Fruit fly (Drosophila melanogaster) whole organism, embryonic: ENCODE data around the gene Atx2.

ENCODE experiments used
- Blimp-1 ChIP-seq: fragments of 200-800 bp; sonication (Bioruptor generic); optimal IDR thresholded peaks from 3 replicates; lab custom pipeline; 2018; ENCODE audit warnings: missing biosample characterization, missing genetic modification characterization, mild to moderate bottlenecking, moderate library complexity, missing genetic modification reagents
- CG10431 ChIP-seq: fragments of 200-800 bp; sonication (Bioruptor generic); optimal IDR thresholded peaks from 3 replicates; lab custom pipeline; 2018; ENCODE audit warnings: missing biosample characterization, mild to moderate bottlenecking, missing genetic modification characterization
- CG10565 ChIP-seq: fragments of 200-800 bp; sonication (Bioruptor generic); optimal IDR thresholded peaks from 3 replicates; lab custom pipeline; 2016; ENCODE audit warnings: missing biosample characterization, mild to moderate bottlenecking, missing genetic modification characterization
- CG11398 ChIP-seq: fragments of 200-800 bp; sonication (Bioruptor generic); optimal IDR thresholded peaks from 2 replicates; lab custom pipeline; 2016; ENCODE audit warnings: missing biosample characterization, missing genetic modification characterization
- CG12219 ChIP-seq: fragments of 200-800 bp; sonication (Bioruptor generic); optimal IDR thresholded peaks from 3 replicates; lab custom pipeline; 2018; ENCODE audit warnings: missing biosample characterization, mild to moderate bottlenecking, missing genetic modification characterization
- CG12744 ChIP-seq: fragments of 200-800 bp; sonication (Bioruptor generic); optimal IDR thresholded peaks from 2 replicates; lab custom pipeline; 2016; ENCODE audit warnings: missing biosample characterization, missing genetic modification characterization
- CG13123 ChIP-seq: fragments of 200-800 bp; sonication (Bioruptor generic); optimal IDR thresholded peaks from 2 replicates; lab custom pipeline; 2016; ENCODE audit warnings: missing biosample characterization, missing genetic modification characterization
- CG13424 ChIP-seq: fragments of 200-800 bp; sonication (Bioruptor generic); optimal IDR thresholded peaks from 2 replicates; lab custom pipeline; 2019; ENCODE audit warnings: missing biosample characterization, mild to moderate bottlenecking, missing genetic modification characterization, moderate library complexity
- CG13624 ChIP-seq: fragments of 200-800 bp; sonication (Bioruptor generic); optimal IDR thresholded peaks from 2 replicates; lab custom pipeline; 2016; ENCODE audit warnings: missing biosample characterization, missing genetic modification characterization
- CG13775 ChIP-seq: fragments of 200-800 bp; sonication (Bioruptor generic); optimal IDR thresholded peaks from 3 replicates; lab custom pipeline; 2017; ENCODE audit warnings: missing biosample characterization, mild to moderate bottlenecking, missing genetic modification characterization
- CG14050 ChIP-seq: fragments of 200-800 bp; sonication (Bioruptor generic); IDR thresholded peaks from 3 replicates; pipeline ENCODE4 v1.3.6; 2022; ENCODE audit warnings: missing biosample characterization, missing genetic modification characterization
- CG15073 ChIP-seq: fragments of 200-800 bp; sonication (Bioruptor generic); optimal IDR thresholded peaks from 2 replicates; lab custom pipeline; 2016; ENCODE audit warnings: missing biosample characterization, missing genetic modification characterization
- CG15479 ChIP-seq: fragments of 200-800 bp; sonication (Bioruptor generic); optimal IDR thresholded peaks from 3 replicates; lab custom pipeline; 2019; ENCODE audit warnings: missing biosample characterization, mild to moderate bottlenecking, missing genetic modification characterization, moderate library complexity
- CG15601 ChIP-seq: fragments of 200-800 bp; sonication (Bioruptor generic); optimal IDR thresholded peaks from 3 replicates; lab custom pipeline; 2019; ENCODE audit warnings: missing biosample characterization, mild to moderate bottlenecking, missing genetic modification characterization, moderate library complexity
- CG17385 ChIP-seq: fragments of 200-800 bp; sonication (Bioruptor generic); optimal IDR thresholded peaks from 3 replicates; lab custom pipeline; 2018; ENCODE audit warnings: missing biosample characterization, mild to moderate bottlenecking, missing genetic modification characterization
- CG17612 ChIP-seq: fragments of 200-800 bp; sonication (Bioruptor generic); IDR thresholded peaks from 2 replicates; pipeline ENCODE4 v1.3.6; 2022; ENCODE audit warnings: missing biosample characterization, missing genetic modification characterization
- CG2712 ChIP-seq: fragments of 200-800 bp; optimal IDR thresholded peaks from 3 replicates; lab custom pipeline; 2019; ENCODE audit warnings: missing biosample characterization, mild to moderate bottlenecking, missing genetic modification characterization, moderate library complexity
- CG6765 ChIP-seq: fragments of 200-800 bp; sonication (Bioruptor generic); optimal IDR thresholded peaks from 3 replicates; lab custom pipeline; 2017; ENCODE audit warnings: missing biosample characterization, mild to moderate bottlenecking, missing genetic modification characterization
- CG7357 ChIP-seq: fragments of 200-800 bp; sonication (Bioruptor generic); IDR thresholded peaks from 3 replicates; pipeline ENCODE4 v1.3.6; 2022; ENCODE audit warnings: missing biosample characterization, missing genetic modification characterization
- CG9609 ChIP-seq: fragments of 200-800 bp; sonication (Bioruptor generic); optimal IDR thresholded peaks from 3 replicates; lab custom pipeline; 2016; ENCODE audit warnings: missing biosample characterization, missing genetic modification characterization
- D19B ChIP-seq: fragments of 200-800 bp; sonication (Bioruptor generic); optimal IDR thresholded peaks from 2 replicates; lab custom pipeline; 2017; ENCODE audit warnings: missing biosample characterization, mild to moderate bottlenecking, missing genetic modification characterization
- Dad ChIP-seq: fragments of 200-800 bp; sonication (Bioruptor generic); optimal IDR thresholded peaks from 3 replicates; lab custom pipeline; 2016; ENCODE audit warnings: missing biosample characterization, missing genetic modification characterization
- Deaf1 ChIP-seq: fragments of 200-800 bp; optimal IDR thresholded peaks from 3 replicates; lab custom pipeline; 2019; ENCODE audit warnings: missing biosample characterization, mild to moderate bottlenecking, missing genetic modification characterization, moderate library complexity
- Dek ChIP-seq: fragments of 200-800 bp; sonication (Bioruptor generic); optimal IDR thresholded peaks from 3 replicates; lab custom pipeline; 2019; ENCODE audit warnings: missing biosample characterization, mild to moderate bottlenecking, missing genetic modification characterization, moderate library complexity
- E2f1 ChIP-seq: fragments of 200-800 bp; sonication (Bioruptor generic); IDR thresholded peaks from 2 replicates; pipeline ENCODE4 v1.3.6; 2022; ENCODE audit warnings: missing biosample characterization, missing genetic modification characterization
- GATAe ChIP-seq: fragments of 200-800 bp; sonication (Bioruptor generic); conservative IDR thresholded peaks from 2 replicates; pipeline ENCODE4 v1.3.6; 2022; ENCODE audit warnings: missing biosample characterization, missing genetic modification characterization
- H15 ChIP-seq: fragments of 200-800 bp; sonication (Bioruptor generic); IDR thresholded peaks from 3 replicates; pipeline ENCODE4 v1.3.6; 2022; ENCODE audit warnings: missing biosample characterization, missing genetic modification characterization
- Hr3 ChIP-seq: fragments of 200-800 bp; sonication (Bioruptor generic); optimal IDR thresholded peaks from 3 replicates; lab custom pipeline; 2016; ENCODE audit warnings: missing biosample characterization, missing genetic modification characterization
- Med ChIP-seq: fragments of 200-800 bp; sonication (Bioruptor generic); peaks from one replicate; lab custom pipeline; 2016; ENCODE audit warnings: missing biosample characterization, missing genetic modification characterization, mild to moderate bottlenecking, inconsistent platforms, moderate library complexity
- NK7.1 ChIP-seq: fragments of 200-800 bp; sonication (Bioruptor generic); optimal IDR thresholded peaks from 3 replicates; lab custom pipeline; 2016; ENCODE audit warnings: missing biosample characterization, missing genetic modification characterization
- Opbp ChIP-seq: fragments of 200-800 bp; sonication (Bioruptor generic); IDR thresholded peaks from 3 replicates; pipeline ENCODE4 v1.3.6; 2022; ENCODE audit warnings: missing biosample characterization, missing genetic modification characterization; ENCODE audit not compliant: partially characterized antibody
- Stat92E ChIP-seq, 3 experiments: fragments of >200 bp in 2 of 3; fragments of 200-800 bp in 1 of 3; sonication (Bioruptor generic) in 1 of 3; optimal IDR thresholded peaks; 2 replicates each; lab custom pipeline; 2017 to 2019; ENCODE audit warnings: missing biosample characterization in 3 of 3, missing genetic modification characterization in 3 of 3, mild to moderate bottlenecking in 1 of 3, moderate library complexity in 1 of 3
- Taf1 ChIP-seq: fragments of 200-800 bp; sonication (Bioruptor generic); IDR thresholded peaks from 2 replicates; pipeline ENCODE4 v1.3.6; 2022; ENCODE audit warnings: missing biosample characterization, missing genetic modification characterization
- YL-1 ChIP-seq: fragments of 200-800 bp; sonication (Bioruptor generic); optimal IDR thresholded peaks from 3 replicates; lab custom pipeline; 2017; ENCODE audit warnings: missing biosample characterization, mild to moderate bottlenecking, missing genetic modification characterization
- bowl ChIP-seq: fragments of 200-800 bp; sonication (Bioruptor generic); IDR thresholded peaks from 2 replicates; pipeline ENCODE4 v1.3.6; 2022; ENCODE audit warnings: missing biosample characterization, missing genetic modification characterization
- cad ChIP-seq: fragments of >200 bp; optimal IDR thresholded peaks from 2 replicates; lab custom pipeline; 2017; ENCODE audit warnings: missing biosample characterization, missing genetic modification characterization
- cato ChIP-seq: fragments of 200-800 bp; sonication (Bioruptor generic); optimal IDR thresholded peaks from 2 replicates; lab custom pipeline; 2016; ENCODE audit warnings: missing biosample characterization, missing genetic modification characterization, borderline replicate concordance
- cg ChIP-seq: fragments of 200-800 bp; sonication (Bioruptor generic); optimal IDR thresholded peaks from 3 replicates; lab custom pipeline; 2019; ENCODE audit warnings: missing biosample characterization, mild to moderate bottlenecking, missing genetic modification characterization, moderate library complexity
- chm ChIP-seq: fragments of 200-800 bp; sonication (Bioruptor generic); IDR thresholded peaks from 2 replicates; pipeline ENCODE4 v1.3.6; 2022; ENCODE audit warnings: missing biosample characterization, missing genetic modification characterization
- dan ChIP-seq: fragments of 200-800 bp; sonication (Bioruptor generic); IDR thresholded peaks from 2 replicates; pipeline ENCODE4 v1.3.6; 2022; ENCODE audit warnings: missing biosample characterization, missing genetic modification characterization
- gem ChIP-seq: fragments of 200-800 bp; sonication (Bioruptor generic); optimal IDR thresholded peaks from 2 replicates; lab custom pipeline; 2019; ENCODE audit warnings: missing biosample characterization, mild to moderate bottlenecking, missing genetic modification characterization, moderate library complexity
- h ChIP-seq: fragments of >200 bp; optimal IDR thresholded peaks from 2 replicates; lab custom pipeline; 2017
- ham ChIP-seq: fragments of 200-800 bp; sonication (Bioruptor generic); IDR thresholded peaks from 2 replicates; pipeline ENCODE4 v1.3.6; 2022; ENCODE audit warnings: missing biosample characterization, missing genetic modification characterization
- jumu ChIP-seq: fragments of 200-800 bp; sonication (Bioruptor generic); optimal IDR thresholded peaks from 3 replicates; lab custom pipeline; 2016; ENCODE audit warnings: missing biosample characterization, missing genetic modification characterization
- ken ChIP-seq: fragments of 200-800 bp; sonication (Bioruptor generic); IDR thresholded peaks from 3 replicates; pipeline ENCODE4 v1.3.6; 2022; ENCODE audit warnings: missing biosample characterization, missing genetic modification characterization
- onecut ChIP-seq: fragments of 200-800 bp; sonication (Bioruptor generic); IDR thresholded peaks from 2 replicates; pipeline ENCODE4 v1.3.6; 2022; ENCODE audit warnings: missing biosample characterization, missing genetic modification characterization
- schlank ChIP-seq: fragments of 200-800 bp; sonication (Bioruptor generic); optimal IDR thresholded peaks from 2 replicates; lab custom pipeline; 2018; ENCODE audit warnings: missing biosample characterization, mild to moderate bottlenecking, missing genetic modification characterization
- slou ChIP-seq: fragments of 200-800 bp; sonication (Bioruptor generic); optimal IDR thresholded peaks from 3 replicates; lab custom pipeline; 2016; ENCODE audit warnings: missing biosample characterization, missing genetic modification characterization
- slp2 ChIP-seq: fragments of 200-800 bp; sonication (Bioruptor generic); optimal IDR thresholded peaks from 2 replicates; lab custom pipeline; 2016; ENCODE audit warnings: missing biosample characterization, missing genetic modification characterization
- so ChIP-seq: fragments of 200-800 bp; sonication (Bioruptor generic); IDR thresholded peaks from 3 replicates; pipeline ENCODE4 v1.3.6; 2022; ENCODE audit warnings: missing biosample characterization, missing genetic modification characterization
- tgo ChIP-seq: fragments of 200-800 bp; sonication (Bioruptor generic); IDR thresholded peaks from 3 replicates; pipeline ENCODE4 v1.3.6; 2022; ENCODE audit warnings: missing biosample characterization, missing genetic modification characterization
- unpg ChIP-seq: fragments of 200-800 bp; sonication (Bioruptor generic); optimal IDR thresholded peaks from 3 replicates; lab custom pipeline; 2018; ENCODE audit warnings: missing biosample characterization, mild to moderate bottlenecking, missing genetic modification characterization, moderate library complexity
- yki ChIP-seq: fragments of >200 bp; optimal IDR thresholded peaks from 3 replicates; lab custom pipeline; 2018

Atx2 gene

dm6 chr3R:15427818-15428199 lies 19.6 kb downstream of the Atx2 start (continued):
- TF ChIP-seq CG15601 (tag; lab: Kevin White, UChicago) (peak; percentile 84), CG2712 (tag; lab: Kevin White, UChicago) (peak; percentile 84), CG12744 (GFP tag; lab: Kevin White, UChicago) (no peak), ham (no peak), Blimp-1 (GFP tag; lab: Kevin White, UChicago) (no peak), dan (GFP tag; lab: Robert Waterston, UW) (no peak), slou (no peak), yki (lab: Kevin White, UChicago) (no peak), CG10565 (no peak), Dad (GFP tag; lab: Kevin White, UChicago) (no peak), cad (no peak), slp2 (peak; percentile 30), H15 (no peak), schlank (tag; lab: Kevin White, UChicago) (no peak), Med (GFP tag; lab: Kevin White, UChicago) (peak; percentile 72), cato (peak; percentile 15), CG6765 (GFP tag; lab: Kevin White, UChicago) (no peak), CG13775 (GFP tag; lab: Kevin White, UChicago) (peak; percentile 12), NK7.1 (GFP tag; lab: Kevin White, UChicago) (no peak), onecut (GFP tag; lab: Robert Waterston, UW) (peak; percentile 26; the same call in 1 of the 2 replicates), CG17385 (GFP tag; lab: Kevin White, UChicago) (peak; percentile 46), Taf1 (GFP tag; lab: Robert Waterston, UW) (no peak), jumu (GFP tag; lab: Kevin White, UChicago) (no peak), chm (peak; percentile 68; the same call in 1 of the 2 replicates), gem (peak; percentile 82), bowl (GFP tag; lab: Robert Waterston, UW) (no peak), D19B (GFP tag; lab: Kevin White, UChicago) (no peak), GATAe (no peak), CG12219 (GFP tag; lab: Kevin White, UChicago) (peak; percentile 28), CG11398 (GFP tag; lab: Kevin White, UChicago) (no peak), CG15073 (GFP tag; lab: Kevin White, UChicago) (no peak), Hr3 (peak; percentile 39), CG10431 (peak; percentile 3), ken (GFP tag; lab: Robert Waterston, UW) (0 out of 3 replicates have a peak, but pooled peaks have one; percentile 42), tgo (GFP tag; lab: Robert Waterston, UW) (peak; percentile 28; the same call in 1 of the 3 replicates), CG13624 (GFP tag; lab: Kevin White, UChicago) (no peak), cg (GFP tag; lab: Kevin White, UChicago) (no peak), CG14050 (GFP tag; lab: Robert Waterston, UW) (no peak), Opbp (GFP tag; lab: Robert Waterston, UW) (no peak), CG13424 (tag; lab: Kevin White, UChicago) (peak; percentile 63), CG17612 (GFP tag; lab: Robert Waterston, UW) (no peak), CG13123 (GFP tag; lab: Kevin White, UChicago) (peak; percentile 15), so (no peak), Stat92E (GFP tag; optimal IDR thresholded peaks at IDR 0.05; lab: Kevin White, UChicago) (peak in 1 of 3 experiments; percentile 34), CG15479 (GFP tag; lab: Kevin White, UChicago) (no peak), Deaf1 (tag; lab: Kevin White, UChicago) (no peak), CG9609 (GFP tag; lab: Kevin White, UChicago) (peak; percentile 12), Dek (no peak), E2f1 (no peak), unpg (GFP tag; lab: Kevin White, UChicago) (peak; percentile 69), h (lab: Kevin White, UChicago) (no peak), YL-1 (GFP tag; lab: Kevin White, UChicago) (no peak), CG7357 (GFP tag; lab: Robert Waterston, UW) (no peak; the same call in 2 of the 3 replicates)
